Fruit fly (Drosophila melanogaster) whole organism, embryonic: ENCODE measurements around the gene Vps52.
A peak's percentile ranks its signal among the peaks of the same experiment; 100 is the strongest.

Source experiments
- Atf3 ChIP-seq: fragments of 200-800 bp; sonication (Bioruptor generic); optimal IDR thresholded peaks from 3 replicates; lab custom pipeline; 2016; ENCODE audit warnings: missing biosample characterization, missing genetic modification characterization
- CG11085 ChIP-seq: fragments of 200-800 bp; sonication (Bioruptor generic); IDR thresholded peaks from 2 replicates; pipeline ENCODE4 v1.3.6; 2022; ENCODE audit warnings: missing biosample characterization, missing genetic modification characterization
- CG11696 ChIP-seq: fragments of 200-800 bp; sonication (Bioruptor generic); IDR thresholded peaks from 2 replicates; pipeline ENCODE4 v1.3.6; 2022; ENCODE audit warnings: missing biosample characterization, missing genetic modification characterization
- CG12659 ChIP-seq: fragments of 200-800 bp; sonication (Bioruptor generic); optimal IDR thresholded peaks from 3 replicates; lab custom pipeline; 2017; ENCODE audit warnings: mild to moderate bottlenecking, missing biosample characterization, missing genetic modification reagents, missing genetic modification characterization
- CG12942 ChIP-seq: fragments of 200-800 bp; sonication (Bioruptor generic); optimal IDR thresholded peaks from 3 replicates; lab custom pipeline; 2016; ENCODE audit warnings: missing biosample characterization, missing genetic modification characterization
- CG13775 ChIP-seq: fragments of 200-800 bp; sonication (Bioruptor generic); optimal IDR thresholded peaks from 3 replicates; lab custom pipeline; 2017; ENCODE audit warnings: missing biosample characterization, mild to moderate bottlenecking, missing genetic modification characterization
- CG13894 ChIP-seq: fragments of 200-800 bp; sonication (Bioruptor generic); optimal IDR thresholded peaks from 3 replicates; lab custom pipeline; 2018; ENCODE audit warnings: missing biosample characterization, mild to moderate bottlenecking, missing genetic modification characterization, moderate library complexity
- CG15011 ChIP-seq: fragments of 200-800 bp; sonication (Bioruptor generic); optimal IDR thresholded peaks from 3 replicates; lab custom pipeline; 2018; ENCODE audit warnings: missing biosample characterization, mild to moderate bottlenecking, missing genetic modification characterization
- CG17829 ChIP-seq: fragments of 200-800 bp; optimal IDR thresholded peaks from 2 replicates; lab custom pipeline; 2019; ENCODE audit warnings: missing biosample characterization, mild to moderate bottlenecking, missing genetic modification characterization, moderate library complexity
- CG2678 ChIP-seq: fragments of 200-800 bp; sonication (Bioruptor generic); optimal IDR thresholded peaks from 3 replicates; lab custom pipeline; 2019; ENCODE audit warnings: missing biosample characterization, mild to moderate bottlenecking, missing genetic modification characterization, moderate library complexity
- CG2712 ChIP-seq: fragments of 200-800 bp; optimal IDR thresholded peaks from 3 replicates; lab custom pipeline; 2019; ENCODE audit warnings: missing biosample characterization, mild to moderate bottlenecking, missing genetic modification characterization, moderate library complexity
- CG3065 ChIP-seq: fragments of 200-800 bp; sonication (Bioruptor generic); optimal IDR thresholded peaks from 2 replicates; lab custom pipeline; 2016; ENCODE audit warnings: missing biosample characterization, missing genetic modification characterization
- CG31441 ChIP-seq: fragments of 200-800 bp; sonication (Bioruptor generic); IDR thresholded peaks from 2 replicates; pipeline ENCODE4 v1.3.6; 2022; ENCODE audit warnings: missing biosample characterization, missing genetic modification characterization
- CG34422 ChIP-seq: fragments of 200-800 bp; sonication (Bioruptor generic); IDR thresholded peaks from 3 replicates; pipeline ENCODE4 v1.3.6; 2022; ENCODE audit warnings: missing biosample characterization, missing genetic modification characterization
- CG5180 ChIP-seq: fragments of 200-800 bp; sonication (Bioruptor generic); optimal IDR thresholded peaks from 3 replicates; lab custom pipeline; 2017; ENCODE audit warnings: missing biosample characterization, missing genetic modification characterization, mild to moderate bottlenecking, moderate library complexity, missing genetic modification reagents
- CG7556 ChIP-seq: fragments of 200-800 bp; sonication (Bioruptor generic); optimal IDR thresholded peaks from 2 replicates; lab custom pipeline; 2017; ENCODE audit warnings: missing biosample characterization, mild to moderate bottlenecking, missing genetic modification characterization
- CG7745 ChIP-seq: fragments of 200-800 bp; sonication (Bioruptor generic); optimal IDR thresholded peaks from 2 replicates; lab custom pipeline; 2018; ENCODE audit warnings: missing biosample characterization, mild to moderate bottlenecking, missing genetic modification characterization, moderate library complexity
- CHES-1-like ChIP-seq: fragments of 200-800 bp; sonication (Bioruptor generic); optimal IDR thresholded peaks from 2 replicates; lab custom pipeline; 2016; ENCODE audit warnings: missing biosample characterization, missing genetic modification characterization
- E2f2 ChIP-seq: fragments of 200-800 bp; sonication (Bioruptor generic); IDR thresholded peaks from 2 replicates; pipeline ENCODE4 v1.3.6; 2022; ENCODE audit warnings: missing biosample characterization, missing genetic modification characterization
- Ets65A ChIP-seq: fragments of 200-800 bp; sonication (Bioruptor generic); peaks from one replicate; lab custom pipeline; 2016; ENCODE audit warnings: missing biosample characterization, missing genetic modification characterization
- Hsf ChIP-seq: fragments of 200-800 bp; sonication (Bioruptor generic); optimal IDR thresholded peaks from 3 replicates; lab custom pipeline; 2016; ENCODE audit warnings: missing biosample characterization, missing genetic modification characterization
- Lpt ChIP-seq: fragments of >200 bp; optimal IDR thresholded peaks from 2 replicates; lab custom pipeline; 2018; ENCODE audit warnings: missing biosample characterization, missing genetic modification characterization
- Mad ChIP-seq: fragments of 200-800 bp; sonication (Bioruptor generic); optimal IDR thresholded peaks from 2 replicates; lab custom pipeline; 2016; ENCODE audit warnings: missing biosample characterization, missing genetic modification characterization
- Myb ChIP-seq: fragments of 200-800 bp; sonication (Bioruptor generic); optimal IDR thresholded peaks from 2 replicates; lab custom pipeline; 2016; ENCODE audit warnings: missing biosample characterization, missing genetic modification characterization
- NC2α ChIP-seq: fragments of 200-800 bp; sonication (Bioruptor generic); optimal IDR thresholded peaks from 2 replicates; lab custom pipeline; 2016; ENCODE audit warnings: missing biosample characterization, missing genetic modification characterization
- NfI ChIP-seq: fragments of 200-800 bp; sonication (Bioruptor generic); optimal IDR thresholded peaks from 3 replicates; lab custom pipeline; 2018; ENCODE audit warnings: missing biosample characterization, mild to moderate bottlenecking, missing genetic modification characterization, moderate library complexity
- Oli ChIP-seq: fragments of 200-800 bp; sonication (Bioruptor generic); optimal IDR thresholded peaks from 2 replicates; lab custom pipeline; 2018; ENCODE audit warnings: missing biosample characterization, mild to moderate bottlenecking, missing genetic modification characterization, moderate library complexity
- Spps ChIP-seq: fragments of 200-800 bp; sonication (Bioruptor generic); optimal IDR thresholded peaks from 2 replicates; lab custom pipeline; 2018; ENCODE audit warnings: missing biosample characterization, mild to moderate bottlenecking, missing genetic modification characterization
- TFAM ChIP-seq: fragments of 200-800 bp; sonication (Bioruptor generic); optimal IDR thresholded peaks from 2 replicates; lab custom pipeline; 2017; ENCODE audit warnings: missing biosample characterization, missing genetic modification characterization, inconsistent platforms
- Usf ChIP-seq: fragments of 200-800 bp; sonication (Bioruptor generic); optimal IDR thresholded peaks from 2 replicates; lab custom pipeline; 2017; ENCODE audit warnings: missing genotype, missing biosample characterization, missing genetic modification characterization
- ara ChIP-seq: fragments of 200-800 bp; sonication (Bioruptor generic); IDR thresholded peaks from 2 replicates; pipeline ENCODE4 v1.3.6; 2022; ENCODE audit warnings: missing biosample characterization, missing genetic modification characterization
- ato ChIP-seq: fragments of 200-800 bp; sonication (Bioruptor generic); IDR thresholded peaks from 2 replicates; pipeline ENCODE4 v1.3.6; 2022; ENCODE audit warnings: missing biosample characterization, missing genetic modification characterization; ENCODE audit not compliant: partially characterized antibody
- bbx ChIP-seq: fragments of 200-800 bp; sonication (Bioruptor generic); IDR thresholded peaks from 2 replicates; pipeline ENCODE4 v1.3.6; 2022; ENCODE audit warnings: missing biosample characterization, missing genetic modification characterization; ENCODE audit not compliant: partially characterized antibody
- chm ChIP-seq: fragments of 200-800 bp; sonication (Bioruptor generic); IDR thresholded peaks from 2 replicates; pipeline ENCODE4 v1.3.6; 2022; ENCODE audit warnings: missing biosample characterization, missing genetic modification characterization
- dan ChIP-seq: fragments of 200-800 bp; sonication (Bioruptor generic); IDR thresholded peaks from 2 replicates; pipeline ENCODE4 v1.3.6; 2022; ENCODE audit warnings: missing biosample characterization, missing genetic modification characterization
- dpn ChIP-seq, 2 experiments: fragments of 200-800 bp; sonication (Bioruptor generic); optimal IDR thresholded peaks; 3 replicates each; lab custom pipeline; 2016; ENCODE audit warnings: missing biosample characterization in 2 of 2, missing genetic modification characterization in 2 of 2
- grn ChIP-seq: fragments of 200-800 bp; sonication (Bioruptor generic); optimal IDR thresholded peaks from 3 replicates; lab custom pipeline; 2017; ENCODE audit warnings: missing biosample characterization, missing genetic modification characterization
- gro ChIP-seq: fragments of 200-800 bp; sonication (Bioruptor generic); optimal IDR thresholded peaks from 2 replicates; lab custom pipeline; 2016; ENCODE audit warnings: missing biosample characterization, missing genetic modification characterization
- ind ChIP-seq: fragments of 200-800 bp; sonication (Bioruptor generic); optimal IDR thresholded peaks from 3 replicates; lab custom pipeline; 2016; ENCODE audit warnings: missing biosample characterization, missing genetic modification characterization
- lov ChIP-seq, 2 experiments: fragments of 200-800 bp in 1 of 2; fragments of >200 bp in 1 of 2; sonication (Bioruptor generic) in 1 of 2; IDR thresholded peaks in 1 of 2; optimal IDR thresholded peaks in 1 of 2; 2 replicates in 1 of 2; 3 replicates in 1 of 2; pipeline versions ENCODE4 v1.3.6 to Lab custom; 2017 to 2022; ENCODE audit warnings: missing biosample characterization in 1 of 2, missing genetic modification characterization in 1 of 2
- mam ChIP-seq: fragments of 200-800 bp; sonication (Bioruptor generic); optimal IDR thresholded peaks from 3 replicates; lab custom pipeline; 2016; ENCODE audit warnings: missing biosample characterization, missing genetic modification characterization
- phol ChIP-seq: fragments of 200-800 bp; sonication (Bioruptor generic); optimal IDR thresholded peaks from 3 replicates; lab custom pipeline; 2018; ENCODE audit warnings: missing biosample characterization, mild to moderate bottlenecking, missing genetic modification characterization, moderate library complexity
- psq ChIP-seq: fragments of 200-800 bp; sonication (Bioruptor generic); optimal IDR thresholded peaks from 2 replicates; lab custom pipeline; 2017; ENCODE audit warnings: missing biosample characterization, missing genetic modification characterization
- scrt ChIP-seq: fragments of 200-800 bp; sonication (Bioruptor generic); optimal IDR thresholded peaks from 2 replicates; lab custom pipeline; 2018; ENCODE audit warnings: missing biosample characterization, mild to moderate bottlenecking, missing genetic modification characterization, moderate library complexity
- sens ChIP-seq: fragments of 200-800 bp; sonication (Bioruptor generic); peaks from one replicate; lab custom pipeline; 2016; ENCODE audit warnings: missing biosample characterization, missing genetic modification characterization
- slbo ChIP-seq: fragments of 200-800 bp; sonication (Bioruptor generic); IDR thresholded peaks from 2 replicates; pipeline ENCODE4 v1.3.6; 2022; ENCODE audit warnings: missing biosample characterization, missing genetic modification characterization
- ssp ChIP-seq: fragments of 200-800 bp; sonication (Bioruptor generic); IDR thresholded peaks from 2 replicates; pipeline ENCODE4 v1.3.6; 2022; ENCODE audit warnings: missing biosample characterization, missing genetic modification characterization
- tap ChIP-seq: fragments of 200-800 bp; optimal IDR thresholded peaks from 3 replicates; lab custom pipeline; 2019; ENCODE audit warnings: missing biosample characterization, mild to moderate bottlenecking, missing genetic modification characterization, moderate library complexity
- wor ChIP-seq: fragments of 200-800 bp; sonication (Bioruptor generic); IDR thresholded peaks from 2 replicates; pipeline ENCODE4 v1.3.6; 2022; ENCODE audit warnings: missing biosample characterization, missing genetic modification characterization

The Vps52 gene

dm6 chr2L:5496468-5497093 lies 27.1 kb downstream of the Vps52 start (continued):
- TF ChIP-seq CG7556 (peak; percentile 45), CG2678 (tag; lab: Kevin White, UChicago) (peak; percentile 74), Spps (tag; lab: Kevin White, UChicago) (peak; percentile 56), CG15011 (GFP tag; lab: Kevin White, UChicago) (no peak), ato (GFP tag; lab: Robert Waterston, UW) (no peak), CG11085 (GFP tag; lab: Robert Waterston, UW) (peak; percentile 50; the same call in 1 of the 2 replicates), chm (GFP tag; lab: Robert Waterston, UW) (peak; percentile 65; the same call in 1 of the 2 replicates), CG13775 (GFP tag; lab: Kevin White, UChicago) (peak; percentile 33), tap (tag; lab: Kevin White, UChicago) (peak; percentile 56), dpn (GFP tag; optimal IDR thresholded peaks at IDR 0.05; lab: Kevin White, UChicago) (peak; percentile 40 to 50), gro (peak; percentile 14), bbx (GFP tag; lab: Robert Waterston, UW) (no peak), CG12942 (GFP tag; lab: Kevin White, UChicago) (peak; percentile 21), CG3065 (GFP tag; lab: Kevin White, UChicago) (no peak), grn (GFP tag; lab: Kevin White, UChicago) (no peak), Hsf (GFP tag; lab: Kevin White, UChicago) (peak; percentile 63), psq (GFP tag; lab: Kevin White, UChicago) (no peak), mam (GFP tag; lab: Kevin White, UChicago) (peak; percentile 46), Mad (GFP tag; lab: Kevin White, UChicago) (no peak)

DNA sequence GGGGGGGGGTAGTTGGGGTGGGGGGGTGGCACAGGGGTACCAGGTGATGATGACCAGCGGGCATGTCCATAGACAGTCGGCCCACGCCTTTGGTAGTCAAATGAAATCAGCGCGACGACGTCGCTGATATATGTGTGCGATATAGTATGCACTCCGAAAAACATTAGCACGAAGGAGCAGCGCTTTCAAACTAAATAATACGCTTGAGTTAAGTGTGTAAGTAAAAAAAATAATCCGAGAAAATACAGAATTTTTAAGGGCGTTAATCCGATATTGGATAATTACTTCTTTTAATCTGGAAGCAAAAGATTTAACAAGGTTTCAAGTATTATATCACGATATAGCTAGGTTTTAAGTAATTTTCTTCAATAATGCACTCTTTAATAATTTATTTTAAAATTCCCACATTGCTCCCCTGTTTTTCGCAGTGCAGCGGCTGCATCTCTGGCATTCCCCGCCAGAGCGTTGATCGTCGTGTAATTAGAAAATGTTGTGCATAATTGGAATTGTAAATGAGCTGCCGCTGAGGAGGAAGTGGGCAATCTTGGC lies 28.8 kb downstream of the Vps52 start:
- TF ChIP-seq phol (tag; lab: Kevin White, UChicago) = peak; percentile 32
- TF ChIP-seq CG13894 = no peak
- TF ChIP-seq TFAM (GFP tag; lab: Kevin White, UChicago) = no peak
- peak; percentile 88 for TF ChIP-seq Ets65A
- no peak for TF ChIP-seq slbo (GFP tag; lab: Robert Waterston, UW)
- TF ChIP-seq CG31441 (GFP tag; lab: Robert Waterston, UW) = peak; percentile 34; the same call in 1 of the 2 replicates
- no peak for TF ChIP-seq Myb (GFP tag; lab: Kevin White, UChicago)
- no peak for TF ChIP-seq Atf3
- TF ChIP-seq Lpt = no peak
- TF ChIP-seq wor (GFP tag; lab: Robert Waterston, UW) = no peak
- TF ChIP-seq ara (GFP tag; lab: Robert Waterston, UW) = 0 out of 2 replicates have a peak, but pooled peaks have one; percentile 18
- no peak for TF ChIP-seq CG12659
- TF ChIP-seq E2f2 (GFP tag; lab: Robert Waterston, UW) = no peak
- no peak for TF ChIP-seq ssp (GFP tag; lab: Robert Waterston, UW)
- no peak for TF ChIP-seq CG7745 (tag; lab: Kevin White, UChicago)
- no peak for TF ChIP-seq dan
- TF ChIP-seq sens (GFP tag; lab: Kevin White, UChicago) = peak; percentile 51
- no peak for TF ChIP-seq ind
- no peak for TF ChIP-seq lov (optimal IDR thresholded peaks at IDR 0.05; lab: Kevin White, UChicago)
- no peak for TF ChIP-seq lov (GFP tag; IDR thresholded peaks at IDR 0.05; lab: Robert Waterston, UW)
- TF ChIP-seq Usf (GFP tag; lab: Kevin White, UChicago) = no peak
- no peak for TF ChIP-seq CG5180
- peak; percentile 32 for TF ChIP-seq CG2712
- TF ChIP-seq scrt (GFP tag; lab: Kevin White, UChicago) = no peak
- no peak for TF ChIP-seq CG17829
- no peak for TF ChIP-seq NfI
- no peak for TF ChIP-seq NC2α (GFP tag; lab: Kevin White, UChicago)
- TF ChIP-seq Oli (tag; lab: Kevin White, UChicago) = peak; percentile 7
- TF ChIP-seq CG11696 (GFP tag; lab: Robert Waterston, UW) = no peak
- TF ChIP-seq CHES-1-like (GFP tag; lab: Kevin White, UChicago) = no peak
- no peak for TF ChIP-seq CG34422
